Fruit fly (Drosophila melanogaster): ENCODE results near the gene omd.
A peak's percentile ranks its signal among the peaks of the same experiment; 100 is the strongest.

The omd gene

DNA sequence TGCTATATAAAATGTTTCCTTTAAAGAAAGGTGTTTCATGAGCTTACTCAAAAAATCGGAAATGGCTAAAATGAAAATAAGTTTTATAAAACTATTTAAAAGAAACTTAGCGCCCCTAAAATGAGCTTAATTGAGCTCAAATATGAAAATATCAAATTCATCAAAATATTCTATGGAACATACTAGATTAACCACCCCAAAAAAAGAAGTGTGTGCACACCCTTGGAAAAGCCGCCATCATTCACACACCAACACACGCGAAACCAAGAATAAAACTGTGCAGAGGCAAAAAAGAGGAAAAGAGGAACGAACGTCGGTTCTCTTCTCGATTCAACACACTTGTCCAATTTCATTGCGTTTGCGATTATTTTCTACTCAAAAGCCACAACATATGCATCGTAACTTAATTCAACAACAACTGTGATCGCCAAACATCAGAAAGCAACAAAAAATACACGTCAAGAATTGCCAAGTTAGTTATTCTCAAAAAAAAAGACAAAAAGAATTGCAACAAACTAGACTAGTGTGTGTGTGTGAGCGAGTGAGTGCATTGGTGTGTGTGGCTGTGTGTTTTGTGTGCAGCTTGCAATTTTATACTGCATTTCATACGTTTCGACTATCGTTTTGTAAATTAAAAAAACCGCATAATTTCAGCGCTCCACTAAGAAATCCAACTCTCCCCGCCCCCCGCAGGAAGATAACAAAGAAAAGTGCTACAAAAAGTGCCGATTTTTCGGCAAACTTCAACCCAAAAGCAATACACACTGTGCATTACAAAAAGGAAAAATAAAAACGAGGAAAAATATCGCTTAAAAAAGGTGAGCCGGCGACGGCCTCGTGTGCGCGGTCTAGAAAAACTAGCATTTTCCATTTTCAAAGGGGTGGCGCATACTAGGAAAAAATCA is 40.0 kb downstream of the omd start, which contains the start of gene rin:
rin (plus strand) TSS at position 276 of the 905 bp plus-strand sequence.
- TF ChIP-seq CG32006 (GFP tag; optimal IDR thresholded peaks at IDR 0.05) (no peak), CG6808 (GFP tag; optimal IDR thresholded peaks at IDR 0.05) (peak; percentile 77), CG6792 (GFP tag; optimal IDR thresholded peaks at IDR 0.05) (no peak), Sox15 (GFP tag; optimal IDR thresholded peaks at IDR 0.05) (no peak), dac (GFP tag; optimal IDR thresholded peaks at IDR 0.05) (peak; percentile 21), Hr4 (GFP tag; optimal IDR thresholded peaks at IDR 0.05) (no peak), Blimp-1 (GFP tag; optimal IDR thresholded peaks at IDR 0.05) (no peak), CG10669 (GFP tag; optimal IDR thresholded peaks at IDR 0.05) (peak; percentile 36), achi (GFP tag; optimal IDR thresholded peaks at IDR 0.05) (no peak), CG6854 (GFP tag; optimal IDR thresholded peaks at IDR 0.05) (peak; percentile 34), CG8119 (GFP tag; IDR thresholded peaks at IDR 0.05) (peak; percentile 46; the same call in 1 of the 3 replicates), Eip78C (GFP tag) (peak; percentile 41), dsx (GFP tag; optimal IDR thresholded peaks at IDR 0.05; ENCODE audit: poor library complexity, severe bottlenecking) (peak; percentile 77), CG6163 (GFP tag; IDR thresholded peaks at IDR 0.05) (peak; percentile 6; the same call in 1 of the 3 replicates), Lpt (GFP tag; optimal IDR thresholded peaks at IDR 0.05) (no peak), CG3032 (tag; optimal IDR thresholded peaks at IDR 0.05) (peak; percentile 28), CG6276 (GFP tag; optimal IDR thresholded peaks at IDR 0.05) (peak; percentile 46), cyc (GFP tag; optimal IDR thresholded peaks at IDR 0.05) (peak; percentile 15), CG1621 (tag; optimal IDR thresholded peaks at IDR 0.05) (peak; percentile 42), CG15336 (GFP tag; IDR thresholded peaks at IDR 0.05) (peak; percentile 60), CG3919 (GFP tag; optimal IDR thresholded peaks at IDR 0.05) (peak; percentile 39), Ets96B (tag; optimal IDR thresholded peaks at IDR 0.05) (peak; percentile 45), CG9139 (GFP tag; optimal IDR thresholded peaks at IDR 0.05) (peak; percentile 81), CG8632 (GFP tag; optimal IDR thresholded peaks at IDR 0.05) (peak; percentile 14), CG31627 (GFP tag; optimal IDR thresholded peaks at IDR 0.05) (peak; percentile 25), lz (GFP tag; optimal IDR thresholded peaks at IDR 0.05) (peak; percentile 12), Hr39 (GFP tag; optimal IDR thresholded peaks at IDR 0.05) (peak; percentile 18), eg (GFP tag; IDR thresholded peaks at IDR 0.05) (0 out of 3 replicates have a peak, but pooled peaks have one; percentile 5), spab (GFP tag; optimal IDR thresholded peaks at IDR 0.05) (peak; percentile 57), CG10631 (GFP tag; optimal IDR thresholded peaks at IDR 0.05) (no peak), CG16779 (tag; optimal IDR thresholded peaks at IDR 0.05) (peak; percentile 71), ss (GFP tag; optimal IDR thresholded peaks at IDR 0.05) (peak; percentile 79 to 83), Sox14 (GFP tag; optimal IDR thresholded peaks at IDR 0.05) (no peak)

- TF ChIP-seq fd59A (GFP tag; optimal IDR thresholded peaks at IDR 0.05), result peak; percentile 14
- peak; percentile 9 for TF ChIP-seq spab (GFP tag; optimal IDR thresholded peaks at IDR 0.05)
- TF ChIP-seq vri (GFP tag; optimal IDR thresholded peaks at IDR 0.05), result no peak
- peak; percentile 54 for TF ChIP-seq CG1621 (tag; optimal IDR thresholded peaks at IDR 0.05)
- no peak for TF ChIP-seq CG16779 (tag; optimal IDR thresholded peaks at IDR 0.05)
- peak; percentile 65 for TF ChIP-seq OdsH (GFP tag; optimal IDR thresholded peaks at IDR 0.05)
- TF ChIP-seq Eip75B (GFP tag; optimal IDR thresholded peaks at IDR 0.05), result peak; percentile 60
- TF ChIP-seq Sox102F (GFP tag; optimal IDR thresholded peaks at IDR 0.05), result peak; percentile 67
- peak; percentile 70 for TF ChIP-seq CG3919 (GFP tag; optimal IDR thresholded peaks at IDR 0.05)
- TF ChIP-seq CG6854 (GFP tag; optimal IDR thresholded peaks at IDR 0.05), result peak; percentile 71
- TF ChIP-seq CG3032 (tag; optimal IDR thresholded peaks at IDR 0.05), result peak; percentile 25
- TF ChIP-seq CG11762 (GFP tag; optimal IDR thresholded peaks at IDR 0.05; ENCODE audit: insufficient read depth), result peak; percentile 3
- peak; percentile 7 for TF ChIP-seq CG10631 (GFP tag; optimal IDR thresholded peaks at IDR 0.05)
- no peak for TF ChIP-seq Blimp-1 (GFP tag; optimal IDR thresholded peaks at IDR 0.05)
- TF ChIP-seq CG10669 (GFP tag; optimal IDR thresholded peaks at IDR 0.05), result peak; percentile 45
- TF ChIP-seq svp (GFP tag), result no peak
- TF ChIP-seq topi (GFP tag; optimal IDR thresholded peaks at IDR 0.05), result peak; percentile 60
- peak; percentile 35 for TF ChIP-seq CG6808 (GFP tag; optimal IDR thresholded peaks at IDR 0.05)
- peak; percentile 56 for TF ChIP-seq Sox14 (GFP tag; optimal IDR thresholded peaks at IDR 0.05)
- peak; percentile 44 for TF ChIP-seq acj6 (GFP tag; optimal IDR thresholded peaks at IDR 0.05)
- peak; percentile 28 to 67 for TF ChIP-seq ss (GFP tag; optimal IDR thresholded peaks at IDR 0.05)
- no peak for TF ChIP-seq Hr38 (GFP tag; optimal IDR thresholded peaks at IDR 0.05)
- no peak for TF ChIP-seq salr (GFP tag; optimal IDR thresholded peaks at IDR 0.05)
- TF ChIP-seq CG8119 (GFP tag; IDR thresholded peaks at IDR 0.05), result peak; percentile 16; the same call in 1 of the 3 replicates
- TF ChIP-seq net (GFP tag; optimal IDR thresholded peaks at IDR 0.05), result peak; percentile 24
- peak; percentile 63 for TF ChIP-seq lz (GFP tag; optimal IDR thresholded peaks at IDR 0.05)
- TF ChIP-seq Eip78C (GFP tag), result peak; percentile 88
- no peak for TF ChIP-seq CG6276 (GFP tag; optimal IDR thresholded peaks at IDR 0.05)
- peak; percentile 68 for TF ChIP-seq dsx (GFP tag; optimal IDR thresholded peaks at IDR 0.05; ENCODE audit: poor library complexity, severe bottlenecking)
- peak; percentile 44 for TF ChIP-seq CG6792 (GFP tag; optimal IDR thresholded peaks at IDR 0.05)
These were observed 41.1 kb downstream of the omd start, which contains the start of gene sqd for dm6 chr3R:13645874-13646370. Gene sqd (minus strand): TSS chr3R:13646304.

Measured in whole organism, prepupa.